Worm (Caenorhabditis elegans) whole organism, L3 larva: ENCODE data around the gene cdk-12.
A peak's percentile ranks its signal among the peaks of the same experiment; 100 is the strongest.

Experiments
- ama-1 ChIP-seq: fragments of 150-350 bp; optimal IDR thresholded peaks from 2 replicates; lab custom pipeline; 2018
- ceh-16 ChIP-seq: sonication (generic microtip); optimal IDR thresholded peaks from 2 replicates; lab custom pipeline; 2017; ENCODE audit warnings: missing biosample characterization, missing genetic modification characterization
- ceh-28 ChIP-seq: fragments of 150-350 bp; optimal IDR thresholded peaks from 2 replicates; lab custom pipeline; 2014; ENCODE audit warnings: missing biosample characterization, missing genetic modification reagents, missing genetic modification characterization
- ceh-82 ChIP-seq: fragments of 150-350 bp; optimal IDR thresholded peaks from 2 replicates; lab custom pipeline; 2014; ENCODE audit warnings: missing biosample characterization, missing genetic modification characterization
- ceh-9 ChIP-seq: sonication (generic microtip); optimal IDR thresholded peaks from 2 replicates; lab custom pipeline; 2018; ENCODE audit warnings: missing biosample characterization, missing genetic modification characterization
- daf-12 ChIP-seq: fragments of 150-350 bp; optimal IDR thresholded peaks from 2 replicates; lab custom pipeline; 2014; ENCODE audit warnings: missing biosample characterization, missing genetic modification reagents, missing genetic modification characterization
- egl-27 ChIP-seq: sonication (generic microtip); optimal IDR thresholded peaks from 4 replicates; lab custom pipeline; 2017; ENCODE audit warnings: missing biosample characterization, missing genetic modification reagents, missing genetic modification characterization
- egl-5 ChIP-seq: fragments of 150-350 bp; optimal IDR thresholded peaks from 2 replicates; lab custom pipeline; 2017; ENCODE audit warnings: missing biosample characterization, missing genetic modification reagents, missing genetic modification characterization, inconsistent platforms
- elt-2 ChIP-seq: sonication (generic microtip); optimal IDR thresholded peaks from 2 replicates; lab custom pipeline; 2016; ENCODE audit warnings: missing genetic modification reagents, mild to moderate bottlenecking, missing genetic modification characterization, missing compliant biosample characterization
- elt-3 ChIP-seq, 3 experiments: fragments of 150-350 bp in 1 of 3; sonication (generic microtip) in 2 of 3; optimal IDR thresholded peaks; 2 replicates in 2 of 3; 4 replicates in 1 of 3; lab custom pipeline; 2014 to 2017; ENCODE audit warnings: missing biosample characterization in 3 of 3, missing genetic modification characterization in 3 of 3
- eor-1 ChIP-seq, 2 experiments: fragments of 150-350 bp; optimal IDR thresholded peaks; 2 replicates each; lab custom pipeline; 2014 to 2018; ENCODE audit warnings: missing biosample characterization in 2 of 2, missing genetic modification characterization in 2 of 2
- fkh-2 ChIP-seq: fragments of 150-350 bp; optimal IDR thresholded peaks from 2 replicates; lab custom pipeline; 2014; ENCODE audit warnings: missing biosample characterization, missing genetic modification reagents, missing genetic modification characterization
- fos-1 ChIP-seq: fragments of 150-350 bp; optimal IDR thresholded peaks from 2 replicates; lab custom pipeline; 2014; ENCODE audit warnings: missing biosample characterization, missing genetic modification characterization
- hmg-11 ChIP-seq: sonication (generic microtip); optimal IDR thresholded peaks from 2 replicates; lab custom pipeline; 2016; ENCODE audit warnings: missing genetic modification characterization, missing compliant biosample characterization
- jun-1 ChIP-seq: fragments of 150-350 bp; optimal IDR thresholded peaks from 2 replicates; lab custom pipeline; 2014; ENCODE audit warnings: missing biosample characterization, missing genetic modification reagents, missing genetic modification characterization
- lin-15B ChIP-seq: fragments of 150-350 bp; optimal IDR thresholded peaks from 2 replicates; lab custom pipeline; 2014; ENCODE audit warnings: missing biosample characterization, missing genetic modification characterization
- lin-39 ChIP-seq: fragments of 150-350 bp; optimal IDR thresholded peaks from 2 replicates; lab custom pipeline; 2018; ENCODE audit warnings: missing biosample characterization, missing genetic modification reagents, missing genetic modification characterization
- lsy-12 ChIP-seq: sonication (generic microtip); optimal IDR thresholded peaks from 2 replicates; lab custom pipeline; 2016; ENCODE audit warnings: mild to moderate bottlenecking, missing genetic modification characterization, missing compliant biosample characterization
- mml-1 ChIP-seq: fragments of 150-350 bp; sonication (generic microtip); optimal IDR thresholded peaks from 3 replicates; lab custom pipeline; 2014; ENCODE audit warnings: missing biosample characterization, missing genetic modification characterization
- nfya-1 ChIP-seq: sonication (generic microtip); optimal IDR thresholded peaks from 2 replicates; lab custom pipeline; 2017; ENCODE audit warnings: missing genetic modification characterization, mild to moderate bottlenecking, missing compliant biosample characterization, antibody characterized with exemption, moderate library complexity; ENCODE audit not compliant: insufficient read depth
- nhr-11 ChIP-seq: fragments of 150-350 bp; optimal IDR thresholded peaks from 2 replicates; lab custom pipeline; 2014; ENCODE audit warnings: missing biosample characterization, missing genetic modification characterization
- nhr-12 ChIP-seq: fragments of 150-350 bp; optimal IDR thresholded peaks from 2 replicates; lab custom pipeline; 2014; ENCODE audit warnings: missing biosample characterization, missing genetic modification characterization
- nhr-23 ChIP-seq: fragments of 150-350 bp; optimal IDR thresholded peaks from 2 replicates; lab custom pipeline; 2014; ENCODE audit warnings: missing biosample characterization, missing genetic modification reagents, missing genetic modification characterization
- nhr-237 ChIP-seq: fragments of 150-350 bp; optimal IDR thresholded peaks from 2 replicates; lab custom pipeline; 2014; ENCODE audit warnings: missing biosample characterization, missing genetic modification characterization
- nhr-25 ChIP-seq: sonication (generic microtip); optimal IDR thresholded peaks from 2 replicates; lab custom pipeline; 2017; ENCODE audit warnings: missing biosample characterization, missing genetic modification characterization
- nhr-28 ChIP-seq: fragments of 150-350 bp; optimal IDR thresholded peaks from 2 replicates; lab custom pipeline; 2014; ENCODE audit warnings: missing biosample characterization, missing genetic modification characterization
- nhr-67 ChIP-seq: fragments of 150-350 bp; optimal IDR thresholded peaks from 2 replicates; lab custom pipeline; 2014; ENCODE audit warnings: missing biosample characterization, missing genetic modification characterization
- nhr-77 ChIP-seq: fragments of 150-350 bp; optimal IDR thresholded peaks from 2 replicates; lab custom pipeline; 2014; ENCODE audit warnings: missing biosample characterization, missing genetic modification characterization
- pha-4 ChIP-seq: fragments of 150-350 bp; optimal IDR thresholded peaks from 2 replicates; lab custom pipeline; 2014; ENCODE audit warnings: missing biosample characterization, missing genetic modification reagents, missing genetic modification characterization
- pqm-1 ChIP-seq: fragments of 150-350 bp; optimal IDR thresholded peaks from 2 replicates; lab custom pipeline; 2017; ENCODE audit warnings: missing biosample characterization, missing genetic modification characterization, inconsistent platforms
- skn-1 ChIP-seq: fragments of 150-350 bp; optimal IDR thresholded peaks from 2 replicates; lab custom pipeline; 2014; ENCODE audit warnings: missing biosample characterization, missing genetic modification characterization
- snpc-4 ChIP-seq: fragments of 150-350 bp; optimal IDR thresholded peaks from 2 replicates; lab custom pipeline; 2014; ENCODE audit warnings: missing biosample characterization, missing genetic modification characterization
- tbx-2 ChIP-seq: sonication (generic microtip); optimal IDR thresholded peaks from 2 replicates; lab custom pipeline; 2016; ENCODE audit warnings: mild to moderate bottlenecking, missing genetic modification characterization, missing compliant biosample characterization
- unc-39 ChIP-seq: sonication (generic microtip); optimal IDR thresholded peaks from 4 replicates; lab custom pipeline; 2017; ENCODE audit warnings: missing biosample characterization, missing genetic modification characterization
- unc-62 ChIP-seq: fragments of 150-350 bp; sonication (generic microtip); optimal IDR thresholded peaks from 4 replicates; lab custom pipeline; 2014; ENCODE audit warnings: missing biosample characterization, missing genetic modification reagents, missing genetic modification characterization

The cdk-12 gene

ce11 chrIII:4302780-4303179 is 30.0 kb upstream of the cdk-12 start:
- TF ChIP-seq nhr-25 (tag; lab: Kevin White, UChicago) (peak; percentile 47), elt-2 (tag; lab: Kevin White, UChicago) (no peak)

ce11 chrIII:4309303-4309702 is 23.5 kb upstream of the cdk-12 start:
- no peak for TF ChIP-seq nhr-11 (tag; lab: Kevin White, UChicago)
- TF ChIP-seq lin-39 (tag; lab: Kevin White, UChicago) = no peak
- TF ChIP-seq eor-1 (tag; optimal IDR thresholded peaks at IDR 0.05; lab: Kevin White, UChicago) = no peak
- no peak for TF ChIP-seq elt-3 (tag; optimal IDR thresholded peaks at IDR 0.05; lab: Kevin White, UChicago)
- no peak for TF ChIP-seq nhr-237
- TF ChIP-seq lsy-12 (tag; lab: Kevin White, UChicago) = no peak
- TF ChIP-seq ama-1 = no peak
- no peak for TF ChIP-seq ceh-28

- no peak for TF ChIP-seq tbx-2 (tag; lab: Kevin White, UChicago)
- peak; percentile 74 for TF ChIP-seq nhr-23 (tag; lab: Kevin White, UChicago)
- no peak for TF ChIP-seq snpc-4
- TF ChIP-seq unc-39 (tag; lab: Kevin White, UChicago) = no peak
- no peak for TF ChIP-seq unc-62
- peak; percentile 37 for TF ChIP-seq pqm-1
- TF ChIP-seq lin-15B (tag; lab: Kevin White, UChicago) = peak; percentile 63
- no peak for TF ChIP-seq fos-1
- peak; percentile 63 for TF ChIP-seq ceh-28
- peak; percentile 5 for TF ChIP-seq skn-1 (tag; lab: Kevin White, UChicago)
- TF ChIP-seq lin-39 (tag; lab: Kevin White, UChicago) = peak; percentile 57
- TF ChIP-seq hmg-11 (tag; lab: Kevin White, UChicago) = peak; percentile 77
- TF ChIP-seq ceh-82 (tag; lab: Kevin White, UChicago) = no peak
- no peak for TF ChIP-seq nhr-12 (tag; lab: Kevin White, UChicago)
- no peak for TF ChIP-seq eor-1 (tag; optimal IDR thresholded peaks at IDR 0.05; lab: Kevin White, UChicago)
- peak; percentile 65 for TF ChIP-seq elt-2 (tag; lab: Kevin White, UChicago)
- TF ChIP-seq nhr-77 = no peak
- TF ChIP-seq pha-4 = peak; percentile 92
- TF ChIP-seq ceh-16 = no peak
- peak; percentile 80 for TF ChIP-seq egl-5 (tag; lab: Kevin White, UChicago)
- TF ChIP-seq nhr-25 (tag; lab: Kevin White, UChicago) = peak; percentile 88
- TF ChIP-seq mml-1 = no peak
- peak; percentile 88 for TF ChIP-seq nfya-1
- peak; percentile 74 for TF ChIP-seq jun-1 (tag; lab: Kevin White, UChicago)
These were observed 19.5 kb upstream of the cdk-12 start, which contains the start of the genes evl-14 and dcn-1 for ce11 chrIII:4313061-4313962. Gene evl-14 (minus strand): TSS chrIII:4313128. Gene dcn-1 (plus strand): TSS chrIII:4313912.

- TF ChIP-seq nhr-28 (tag; lab: Kevin White, UChicago) (no peak), eor-1 (tag; optimal IDR thresholded peaks at IDR 0.05; lab: Kevin White, UChicago) (no peak), elt-2 (tag; lab: Kevin White, UChicago) (peak; percentile 51), nfya-1 (no peak), lin-39 (tag; lab: Kevin White, UChicago) (no peak), nhr-25 (tag; lab: Kevin White, UChicago) (no peak), fos-1 (no peak), nhr-11 (tag; lab: Kevin White, UChicago) (no peak), nhr-67 (no peak), ceh-9 (tag; lab: Kevin White, UChicago) (no peak), pha-4 (no peak), lin-15B (tag; lab: Kevin White, UChicago) (no peak), fkh-2 (no peak), ceh-28 (peak; percentile 16), egl-27 (tag; lab: Kevin White, UChicago) (no peak), daf-12 (tag; lab: Kevin White, UChicago) (no peak)
These were observed 18.3 kb upstream of the cdk-12 start for ce11 chrIII:4314502-4314901.
